Worm (Caenorhabditis elegans): Measurements from ENCODE around the gene rme-1.

The rme-1 gene

ce11 chrV:6234876-6235275 lies 26.2 kb downstream of the rme-1 start, which contains the start of gene K08B12.3:
TSS of gene K08B12.3 (plus strand) at chrV:6235176.
- TF ChIP-seq tra-4 (tag; optimal IDR thresholded peaks at IDR 0.05) (no peak), F13C5.2 (tag; optimal IDR thresholded peaks at IDR 0.05) (no peak), flt-1 (GFP tag; IDR thresholded peaks at IDR 0.05) (no peak), ets-7 (tag; optimal IDR thresholded peaks at IDR 0.05) (no peak), hmg-4 (GFP tag; optimal IDR thresholded peaks at IDR 0.05) (no peak), tbx-37 (GFP tag; conservative IDR thresholded peaks at IDR 0.05) (no peak), scrt-1 (GFP tag; IDR thresholded peaks at IDR 0.05) (no peak), ceh-13 (GFP tag; optimal IDR thresholded peaks at IDR 0.05) (no peak), ceh-36 (tag; optimal IDR thresholded peaks at IDR 0.05) (no peak), B0310.2 (tag; optimal IDR thresholded peaks at IDR 0.05) (no peak)

ce11 chrV:6238347-6238746 lies 29.7 kb downstream of the rme-1 start:
- no peak for TF ChIP-seq sea-1 (GFP tag; conservative IDR thresholded peaks at IDR 0.05)
- TF ChIP-seq ama-1 (optimal IDR thresholded peaks at IDR 0.05): no peak
- no peak for TF ChIP-seq tra-4 (tag; optimal IDR thresholded peaks at IDR 0.05)
- TF ChIP-seq ceh-36 (tag; optimal IDR thresholded peaks at IDR 0.05): no peak

- TF ChIP-seq tbx-37 (GFP tag; conservative IDR thresholded peaks at IDR 0.05) (no peak), ama-1 (optimal IDR thresholded peaks at IDR 0.05) (no peak), hmg-4 (GFP tag; optimal IDR thresholded peaks at IDR 0.05) (no peak), hmbx-1 (tag; optimal IDR thresholded peaks at IDR 0.05) (no peak), tra-4 (tag; optimal IDR thresholded peaks at IDR 0.05) (no peak), scrt-1 (GFP tag; IDR thresholded peaks at IDR 0.05) (no peak), ceh-36 (tag; optimal IDR thresholded peaks at IDR 0.05) (no peak), tbx-11 (GFP tag; IDR thresholded peaks at IDR 0.05) (no peak), flt-1 (GFP tag; IDR thresholded peaks at IDR 0.05) (no peak), aly-1 (tag; optimal IDR thresholded peaks at IDR 0.05) (no peak), sea-1 (GFP tag; conservative IDR thresholded peaks at IDR 0.05) (no peak), hnd-1 (tag; optimal IDR thresholded peaks at IDR 0.05) (no peak), ceh-13 (GFP tag; optimal IDR thresholded peaks at IDR 0.05) (no peak), ets-7 (tag; optimal IDR thresholded peaks at IDR 0.05) (no peak), B0310.2 (tag; optimal IDR thresholded peaks at IDR 0.05) (no peak), pes-1 (GFP tag; IDR thresholded peaks at IDR 0.05) (no peak), F13C5.2 (tag; optimal IDR thresholded peaks at IDR 0.05) (no peak)
These were observed 31.2 kb downstream of the rme-1 start for ce11 chrV:6239855-6240254.

- TF ChIP-seq ceh-13 (GFP tag; optimal IDR thresholded peaks at IDR 0.05) (no peak), pes-1 (GFP tag; IDR thresholded peaks at IDR 0.05) (no peak), ama-1 (optimal IDR thresholded peaks at IDR 0.05) (no peak), B0310.2 (tag; optimal IDR thresholded peaks at IDR 0.05) (no peak)
These were observed 32.0 kb downstream of the rme-1 start for ce11 chrV:6240735-6241134.

- TF ChIP-seq hmbx-1 (tag; optimal IDR thresholded peaks at IDR 0.05): no peak
These were observed 34.6 kb downstream of the rme-1 start for ce11 chrV:6243260-6243659.

ce11 chrV:6244631-6245030 lies 35.9 kb downstream of the rme-1 start:
- TF ChIP-seq flt-1 (GFP tag; IDR thresholded peaks at IDR 0.05): no peak
- no peak for TF ChIP-seq sea-1 (GFP tag; conservative IDR thresholded peaks at IDR 0.05)
- TF ChIP-seq hmg-4 (GFP tag; optimal IDR thresholded peaks at IDR 0.05): no peak
- TF ChIP-seq ets-7 (tag; optimal IDR thresholded peaks at IDR 0.05): no peak
- no peak for TF ChIP-seq tra-4 (tag; optimal IDR thresholded peaks at IDR 0.05)
- TF ChIP-seq ama-1 (optimal IDR thresholded peaks at IDR 0.05): no peak
- no peak for TF ChIP-seq F13C5.2 (tag; optimal IDR thresholded peaks at IDR 0.05)
- TF ChIP-seq tbx-37 (GFP tag; conservative IDR thresholded peaks at IDR 0.05): no peak
- no peak for TF ChIP-seq tbx-11 (GFP tag; IDR thresholded peaks at IDR 0.05)
- TF ChIP-seq hmbx-1 (tag; optimal IDR thresholded peaks at IDR 0.05): no peak
- TF ChIP-seq pes-1 (GFP tag; IDR thresholded peaks at IDR 0.05): no peak
- no peak for TF ChIP-seq scrt-1 (GFP tag; IDR thresholded peaks at IDR 0.05)
- TF ChIP-seq ceh-13 (GFP tag; optimal IDR thresholded peaks at IDR 0.05): no peak
- TF ChIP-seq hnd-1 (tag; optimal IDR thresholded peaks at IDR 0.05): no peak
- no peak for TF ChIP-seq aly-1 (tag; optimal IDR thresholded peaks at IDR 0.05)
- TF ChIP-seq ceh-36 (tag; optimal IDR thresholded peaks at IDR 0.05): no peak
- TF ChIP-seq B0310.2 (tag; optimal IDR thresholded peaks at IDR 0.05): no peak

- TF ChIP-seq hnd-1 (tag; optimal IDR thresholded peaks at IDR 0.05): no peak
- no peak for TF ChIP-seq hmg-4 (GFP tag; optimal IDR thresholded peaks at IDR 0.05)
- TF ChIP-seq hmbx-1 (tag; optimal IDR thresholded peaks at IDR 0.05): no peak
- TF ChIP-seq F13C5.2 (tag; optimal IDR thresholded peaks at IDR 0.05): peak; percentile 25
- TF ChIP-seq ceh-36 (tag; optimal IDR thresholded peaks at IDR 0.05): no peak
- no peak for TF ChIP-seq B0310.2 (tag; optimal IDR thresholded peaks at IDR 0.05)
- no peak for TF ChIP-seq tbx-37 (GFP tag; conservative IDR thresholded peaks at IDR 0.05)
- no peak for TF ChIP-seq scrt-1 (GFP tag; IDR thresholded peaks at IDR 0.05)
- no peak for TF ChIP-seq sea-1 (GFP tag; conservative IDR thresholded peaks at IDR 0.05)
- no peak for TF ChIP-seq pes-1 (GFP tag; IDR thresholded peaks at IDR 0.05)
- TF ChIP-seq ceh-13 (GFP tag; optimal IDR thresholded peaks at IDR 0.05): no peak
- no peak for TF ChIP-seq tra-4 (tag; optimal IDR thresholded peaks at IDR 0.05)
- 0 out of 2 replicates have a peak, but pooled peaks have one; percentile 33 for TF ChIP-seq flt-1 (GFP tag; IDR thresholded peaks at IDR 0.05)
These were observed 37.8 kb downstream of the rme-1 start, which contains the start of gene dmd-7 for ce11 chrV:6246454-6246981. TSS of gene dmd-7 (plus strand) at chrV:6246931.

ce11 chrV:6247397-6247796 lies 38.7 kb downstream of the rme-1 start:
- no peak for TF ChIP-seq tbx-11 (GFP tag; IDR thresholded peaks at IDR 0.05)
- TF ChIP-seq tbx-37 (GFP tag; conservative IDR thresholded peaks at IDR 0.05): no peak
- TF ChIP-seq pes-1 (GFP tag; IDR thresholded peaks at IDR 0.05): no peak
- TF ChIP-seq tra-4 (tag; optimal IDR thresholded peaks at IDR 0.05): no peak
- no peak for TF ChIP-seq flt-1 (GFP tag; IDR thresholded peaks at IDR 0.05)
